Fruit fly (Drosophila melanogaster) Kc167 (cell line): ENCODE data around the gene CHES-1-like.

Experiments
- Myc ChIP-seq: fragments of >200 bp; optimal IDR thresholded peaks from 2 replicates; lab custom pipeline; 2017; ENCODE audit warnings: missing external identifiers
- psq ChIP-seq: fragments of >200 bp; optimal IDR thresholded peaks from 2 replicates; lab custom pipeline; 2017; ENCODE audit warnings: missing external identifiers

DNA sequence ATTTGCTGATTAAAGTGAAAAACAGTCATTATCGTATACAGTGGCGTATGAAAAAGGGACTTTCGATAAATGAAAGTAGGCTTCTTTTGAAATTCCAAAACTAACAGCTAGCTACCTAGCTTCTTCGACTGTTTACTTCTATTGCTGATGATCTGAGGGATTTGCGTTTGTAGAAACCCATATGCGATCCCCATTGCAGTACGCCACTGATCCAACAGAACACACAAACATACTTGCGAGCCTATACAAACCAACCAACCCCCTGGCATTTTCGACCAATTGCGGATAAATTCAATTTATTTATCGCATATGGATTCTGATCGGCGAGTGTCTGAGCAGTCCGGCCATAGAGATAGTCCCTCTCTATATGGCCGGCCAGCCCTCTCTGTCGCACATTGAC lies 57.5 kb downstream of the CHES-1-like start:
- TF ChIP-seq psq (lab: Kevin White, UChicago) (no peak), Myc (lab: Kevin White, UChicago) (no peak)
